Worm (Caenorhabditis elegans) whole organism, L4 larva: ENCODE results near the gene parp-2.

Experiments
- D1046.2 ChIP-seq: fragments of 200-800 bp; sonication (Bioruptor generic); IDR thresholded peaks from 2 replicates; pipeline ENCODE4 v1.3.6; 2022; ENCODE audit warnings: missing genetic modification characterization, missing compliant biosample characterization
- F44E2.7 ChIP-seq: fragments of 200-800 bp; sonication (Bioruptor generic); IDR thresholded peaks from 2 replicates; pipeline ENCODE4 v2.1.2; 2022; ENCODE audit warnings: missing genetic modification characterization, missing compliant biosample characterization
- F49E8.2 ChIP-seq: sonication (generic microtip); optimal IDR thresholded peaks from 2 replicates; lab custom pipeline; 2016; ENCODE audit warnings: missing compliant biosample characterization, mild to moderate bottlenecking, missing genetic modification characterization, borderline replicate concordance
- R02D3.7 ChIP-seq: fragments of 150-350 bp; sonication (generic microtip); optimal IDR thresholded peaks from 3 replicates; lab custom pipeline; 2014; ENCODE audit warnings: missing biosample characterization, missing genetic modification characterization
- T20F7.1 ChIP-seq: fragments of 200-800 bp; sonication (Bioruptor generic); optimal IDR thresholded peaks from 2 replicates; lab custom pipeline; 2018; ENCODE audit warnings: mild to moderate bottlenecking, missing genetic modification characterization, missing compliant biosample characterization
- ZK337.2 ChIP-seq: fragments of 200-800 bp; sonication (Bioruptor generic); IDR thresholded peaks from 2 replicates; pipeline ENCODE4 v1.3.6; 2022; ENCODE audit warnings: missing genetic modification reagents, missing genetic modification characterization, missing compliant biosample characterization
- ZK546.5 ChIP-seq, 2 experiments: sonication (generic microtip); optimal IDR thresholded peaks; 2 replicates each; lab custom pipeline; 2017; ENCODE audit warnings: missing biosample characterization in 2 of 2, missing genetic modification characterization in 2 of 2
- aha-1 ChIP-seq: fragments of 150-350 bp; peaks from one replicate; lab custom pipeline; 2014; ENCODE audit warnings: missing biosample characterization, missing genetic modification characterization
- ama-1 ChIP-seq: fragments of 150-350 bp; optimal IDR thresholded peaks from 2 replicates; lab custom pipeline; 2014; ENCODE audit warnings: inconsistent platforms, mixed read lengths
- arid-1 ChIP-seq: fragments of 200-800 bp; sonication (Bioruptor generic); conservative IDR thresholded peaks from 2 replicates; pipeline ENCODE4 v1.3.6; 2022; ENCODE audit warnings: missing genetic modification reagents, missing genetic modification characterization, missing compliant biosample characterization
- ceh-20 ChIP-seq: fragments of 200-800 bp; sonication (Bioruptor generic); IDR thresholded peaks from 2 replicates; pipeline ENCODE4 v1.3.6; 2022; ENCODE audit warnings: missing genetic modification reagents, missing genetic modification characterization, missing compliant biosample characterization
- ceh-32 ChIP-seq: sonication (generic microtip); optimal IDR thresholded peaks from 2 replicates; lab custom pipeline; 2016; ENCODE audit warnings: mild to moderate bottlenecking, missing genetic modification characterization, missing compliant biosample characterization; ENCODE audit not compliant: poor library complexity
- ceh-82 ChIP-seq: sonication (generic microtip); optimal IDR thresholded peaks from 2 replicates; lab custom pipeline; 2017; ENCODE audit warnings: missing biosample characterization, missing genetic modification characterization
- ces-1 ChIP-seq: fragments of 150-350 bp; sonication (generic microtip); optimal IDR thresholded peaks from 4 replicates; lab custom pipeline; 2014; ENCODE audit warnings: missing biosample characterization, missing genetic modification reagents, missing genetic modification characterization
- cey-2 ChIP-seq: sonication (generic microtip); optimal IDR thresholded peaks from 3 replicates; lab custom pipeline; 2017; ENCODE audit warnings: missing genetic modification characterization, mild to moderate bottlenecking, missing compliant biosample characterization, antibody characterized with exemption, borderline replicate concordance; ENCODE audit not compliant: insufficient read depth
- dmd-6 ChIP-seq: fragments of 200-800 bp; sonication (Bioruptor generic); IDR thresholded peaks from 2 replicates; pipeline ENCODE4 v1.3.6; 2022; ENCODE audit warnings: missing genetic modification reagents, missing genetic modification characterization, missing compliant biosample characterization
- dmd-9 ChIP-seq: fragments of 200-800 bp; sonication (Bioruptor generic); IDR thresholded peaks from 2 replicates; pipeline ENCODE4 v1.3.6; 2022; ENCODE audit warnings: missing genetic modification reagents, missing genetic modification characterization, missing compliant biosample characterization
- dpl-1 ChIP-seq: fragments of 150-350 bp; optimal IDR thresholded peaks from 2 replicates; lab custom pipeline; 2014; ENCODE audit warnings: missing biosample characterization, missing genetic modification reagents, missing genetic modification characterization
- dve-1 ChIP-seq: sonication (generic microtip); optimal IDR thresholded peaks from 2 replicates; lab custom pipeline; 2017; ENCODE audit warnings: antibody characterized with exemption, mild to moderate bottlenecking, missing genetic modification characterization, missing compliant biosample characterization; ENCODE audit not compliant: insufficient read depth
- egl-27 ChIP-seq: sonication (generic microtip); optimal IDR thresholded peaks from 3 replicates; lab custom pipeline; 2017; ENCODE audit warnings: missing biosample characterization, missing genetic modification reagents, missing genetic modification characterization
- gei-8 ChIP-seq: fragments of 200-800 bp; sonication (Bioruptor generic); optimal IDR thresholded peaks from 2 replicates; lab custom pipeline; 2018; ENCODE audit warnings: mild to moderate bottlenecking, missing genetic modification characterization, missing compliant biosample characterization
- hif-1 ChIP-seq, 2 experiments: sonication (generic microtip); optimal IDR thresholded peaks; 2 replicates each; lab custom pipeline; 2016 to 2017; ENCODE audit warnings: missing compliant biosample characterization in 2 of 2, missing genetic modification characterization in 2 of 2, missing genetic modification reagents in 2 of 2, missing genotype in 2 of 2, mild to moderate bottlenecking in 1 of 2
- hmg-1.1 ChIP-seq: fragments of 200-800 bp; sonication (Bioruptor generic); IDR thresholded peaks from 2 replicates; pipeline ENCODE4 v1.3.6; 2022; ENCODE audit warnings: missing genetic modification reagents, missing genetic modification characterization, missing compliant biosample characterization
- lim-7 ChIP-seq: fragments of 200-800 bp; sonication (Bioruptor generic); IDR thresholded peaks from 2 replicates; pipeline ENCODE4 v1.3.6; 2022; ENCODE audit warnings: missing genetic modification characterization, missing compliant biosample characterization
- lin-1 ChIP-seq: fragments of 200-800 bp; sonication (Bioruptor generic); IDR thresholded peaks from 2 replicates; pipeline ENCODE4 v1.3.6; 2022; ENCODE audit warnings: missing genetic modification reagents, missing genetic modification characterization, missing compliant biosample characterization
- lin-15B ChIP-seq: fragments of 150-350 bp; sonication (generic microtip); optimal IDR thresholded peaks from 3 replicates; lab custom pipeline; 2014; ENCODE audit warnings: missing biosample characterization, missing genetic modification characterization
- lin-38 ChIP-seq: fragments of 200-800 bp; sonication (Bioruptor generic); IDR thresholded peaks from 2 replicates; pipeline ENCODE4 v1.3.6; 2022; ENCODE audit warnings: missing genetic modification reagents, missing genetic modification characterization, missing compliant biosample characterization
- lsy-2 ChIP-seq, 2 experiments: fragments of 150-350 bp in 1 of 2; sonication (generic microtip) in 1 of 2; optimal IDR thresholded peaks; 2 replicates each; lab custom pipeline; 2014 to 2017; ENCODE audit warnings: missing biosample characterization in 2 of 2, missing genetic modification characterization in 2 of 2
- nhr-10 ChIP-seq: fragments of 150-350 bp; optimal IDR thresholded peaks from 2 replicates; lab custom pipeline; 2014; ENCODE audit warnings: missing biosample characterization, missing genetic modification characterization
- nhr-102 ChIP-seq: sonication (generic microtip); optimal IDR thresholded peaks from 2 replicates; lab custom pipeline; 2016; ENCODE audit warnings: mild to moderate bottlenecking, missing genetic modification characterization, moderate library complexity, missing compliant biosample characterization
- nhr-11 ChIP-seq: fragments of 150-350 bp; optimal IDR thresholded peaks from 2 replicates; lab custom pipeline; 2014; ENCODE audit warnings: missing biosample characterization, missing genetic modification characterization
- nhr-111 ChIP-seq: fragments of 200-800 bp; sonication (Bioruptor generic); optimal IDR thresholded peaks from 2 replicates; lab custom pipeline; 2018; ENCODE audit warnings: mild to moderate bottlenecking, missing genetic modification characterization, missing compliant biosample characterization
- nhr-237 ChIP-seq: sonication (generic microtip); optimal IDR thresholded peaks from 2 replicates; lab custom pipeline; 2017; ENCODE audit warnings: missing biosample characterization, missing genetic modification characterization
- nhr-48 ChIP-seq: sonication (generic microtip); optimal IDR thresholded peaks from 2 replicates; lab custom pipeline; 2016; ENCODE audit warnings: mild to moderate bottlenecking, missing genetic modification characterization, missing compliant biosample characterization
- nhr-77 ChIP-seq: fragments of 150-350 bp; optimal IDR thresholded peaks from 2 replicates; lab custom pipeline; 2014; ENCODE audit warnings: missing biosample characterization, missing genetic modification characterization
- pha-4 ChIP-seq, 2 experiments: fragments of 150-350 bp in 1 of 2; fragments of 200-800 bp in 1 of 2; sonication (Bioruptor generic) in 1 of 2; IDR thresholded peaks in 1 of 2; optimal IDR thresholded peaks in 1 of 2; 2 replicates each; pipeline versions ENCODE4 v1.3.6 to Lab custom; 2014 to 2022; ENCODE audit warnings: missing genetic modification characterization in 2 of 2, missing genetic modification reagents in 2 of 2, missing biosample characterization in 1 of 2, missing compliant biosample characterization in 1 of 2
- php-3 ChIP-seq: fragments of 200-800 bp; sonication (Bioruptor generic); IDR thresholded peaks from 2 replicates; pipeline ENCODE4 v1.3.6; 2022; ENCODE audit warnings: missing genetic modification reagents, missing genetic modification characterization, missing compliant biosample characterization
- pqm-1 ChIP-seq: sonication (generic microtip); optimal IDR thresholded peaks from 2 replicates; lab custom pipeline; 2017; ENCODE audit warnings: missing biosample characterization, missing genetic modification characterization
- set-16 ChIP-seq: fragments of 200-800 bp; sonication (Bioruptor generic); IDR thresholded peaks from 2 replicates; pipeline ENCODE4 v1.3.6; 2022; ENCODE audit warnings: missing genetic modification reagents, missing genetic modification characterization, missing compliant biosample characterization
- snpc-1.2 ChIP-seq: fragments of 200-800 bp; sonication (Bioruptor generic); IDR thresholded peaks from 2 replicates; pipeline ENCODE4 v1.3.6; 2022; ENCODE audit warnings: missing genetic modification reagents, missing genetic modification characterization, missing compliant biosample characterization
- spr-1 ChIP-seq: sonication (generic microtip); optimal IDR thresholded peaks from 2 replicates; lab custom pipeline; 2016; ENCODE audit warnings: mild to moderate bottlenecking, missing genetic modification characterization, missing compliant biosample characterization
- spr-3 ChIP-seq: fragments of 200-800 bp; sonication (Bioruptor generic); optimal IDR thresholded peaks from 2 replicates; lab custom pipeline; 2018; ENCODE audit warnings: mild to moderate bottlenecking, missing genetic modification characterization, missing compliant biosample characterization
- tag-97 ChIP-seq: fragments of 200-800 bp; sonication (Bioruptor generic); IDR thresholded peaks from 2 replicates; pipeline ENCODE4 v1.3.6; 2022; ENCODE audit warnings: missing genetic modification characterization, missing compliant biosample characterization
- tra-1 ChIP-seq: fragments of 200-800 bp; sonication (Bioruptor generic); IDR thresholded peaks from 2 replicates; pipeline ENCODE4 v1.3.6; 2022; ENCODE audit warnings: missing genetic modification reagents, missing genetic modification characterization, missing compliant biosample characterization
- unc-62 ChIP-seq, 3 experiments: fragments of 150-350 bp in 1 of 3; sonication (generic microtip); optimal IDR thresholded peaks in 2 of 3; peaks in 1 of 3; 1 replicate in 1 of 3; 2 replicates in 2 of 3; lab custom pipeline; 2014 to 2017; ENCODE audit warnings: missing biosample characterization in 3 of 3, missing genetic modification characterization in 3 of 3, missing genetic modification reagents in 3 of 3, missing genotype in 1 of 3
- zag-1 ChIP-seq: fragments of 150-350 bp; optimal IDR thresholded peaks from 2 replicates; lab custom pipeline; 2014; ENCODE audit warnings: missing biosample characterization, missing genetic modification characterization
- zfp-3 ChIP-seq: fragments of 200-800 bp; sonication (Bioruptor generic); conservative IDR thresholded peaks from 2 replicates; pipeline ENCODE4 v1.3.6; 2022; ENCODE audit warnings: missing genetic modification reagents, missing genetic modification characterization, missing compliant biosample characterization
- zip-2 ChIP-seq: fragments of 150-350 bp; optimal IDR thresholded peaks from 2 replicates; lab custom pipeline; 2014; ENCODE audit warnings: missing biosample characterization, missing genetic modification characterization
- ztf-11 ChIP-seq: fragments of 150-350 bp; optimal IDR thresholded peaks from 2 replicates; lab custom pipeline; 2014; ENCODE audit warnings: missing biosample characterization, missing genetic modification characterization

parp-2 gene

DNA sequence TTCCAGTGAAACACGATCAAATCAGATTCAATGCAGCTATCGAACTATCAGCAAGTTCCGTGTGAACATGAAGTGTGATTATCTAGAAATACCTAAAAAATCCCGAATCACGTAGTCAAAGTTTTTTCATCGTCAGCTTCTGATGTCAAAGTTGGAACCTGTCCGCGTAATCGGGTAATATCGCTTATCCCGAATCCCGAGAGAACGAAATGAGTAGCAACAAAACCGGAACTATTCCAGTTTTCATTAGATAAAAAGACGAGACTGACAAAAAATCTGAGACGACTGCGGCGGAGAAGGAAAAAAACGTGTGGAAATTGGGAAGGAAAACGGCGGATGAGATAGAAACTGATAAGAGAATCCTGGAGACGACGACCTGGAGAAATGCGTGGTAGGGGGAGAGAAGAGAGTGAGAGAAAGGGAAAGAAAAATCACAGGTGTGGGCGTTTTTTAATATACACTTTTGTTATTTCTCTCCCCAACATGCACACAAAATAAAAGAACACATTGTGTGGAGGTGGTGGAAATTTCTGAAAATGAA lies 27.2 kb downstream of the parp-2 start (continued):
- TF ChIP-seq nhr-10 (tag; lab: Kevin White, UChicago) (no peak), R02D3.7 (tag; lab: Kevin White, UChicago) (no peak), ceh-82 (no peak), ama-1 (lab: Kevin White, UChicago) (peak; percentile 6), lin-38 (GFP tag; lab: Robert Waterston, UW) (peak; percentile 7; the same call in 1 of the 2 replicates), F49E8.2 (no peak), dmd-6 (no peak), ces-1 (no peak), gei-8 (GFP tag; lab: Kevin White, UChicago) (no peak), tag-97 (no peak), hif-1 (tag; optimal IDR thresholded peaks at IDR 0.05; lab: Kevin White, UChicago) (peak in 1 of 2 experiments; percentile 0), zip-2 (tag; lab: Kevin White, UChicago) (peak; percentile 14), nhr-11 (tag; lab: Kevin White, UChicago) (peak; percentile 24), spr-3 (GFP tag; lab: Kevin White, UChicago) (no peak), tra-1 (GFP tag; lab: Robert Waterston, UW) (no peak), aha-1 (tag; lab: Kevin White, UChicago) (no peak), spr-1 (tag; lab: Kevin White, UChicago) (no peak), pha-4 (GFP tag; IDR thresholded peaks at IDR 0.05; lab: Robert Waterston, UW) (no peak), pha-4 (tag; optimal IDR thresholded peaks at IDR 0.05; lab: Kevin White, UChicago) (no peak), hmg-1.1 (GFP tag; lab: Robert Waterston, UW) (no peak; the same call in 1 of the 2 replicates), ZK546.5 (tag; optimal IDR thresholded peaks at IDR 0.05; lab: Kevin White, UChicago) (no peak), ceh-32 (tag; lab: Kevin White, UChicago) (no peak), nhr-237 (tag; lab: Kevin White, UChicago) (no peak), ZK337.2 (GFP tag; lab: Robert Waterston, UW) (no peak), egl-27 (tag; lab: Kevin White, UChicago) (no peak), pqm-1 (tag; lab: Kevin White, UChicago) (peak; percentile 41), lin-15B (tag; lab: Kevin White, UChicago) (no peak), zag-1 (tag; lab: Kevin White, UChicago) (no peak), lin-1 (GFP tag; lab: Robert Waterston, UW) (no peak), php-3 (no peak), D1046.2 (GFP tag; lab: Robert Waterston, UW) (no peak), ztf-11 (tag; lab: Kevin White, UChicago) (no peak), nhr-48 (tag; lab: Kevin White, UChicago) (peak; percentile 35), arid-1 (GFP tag; lab: Robert Waterston, UW) (no peak), set-16 (no peak), T20F7.1 (no peak), lim-7 (no peak), snpc-1.2 (GFP tag; lab: Robert Waterston, UW) (no peak), nhr-77 (tag; lab: Kevin White, UChicago) (no peak), lsy-2 (tag; optimal IDR thresholded peaks at IDR 0.05; lab: Kevin White, UChicago) (peak in 1 of 2 experiments; percentile 9), ceh-20 (GFP tag; lab: Robert Waterston, UW) (no peak), dmd-9 (no peak)

ce11 chrII:9620616-9621015 lies 27.8 kb downstream of the parp-2 start:
- TF ChIP-seq T20F7.1 (peak; percentile 65), F44E2.7 (GFP tag; lab: Robert Waterston, UW) (no peak), nhr-111 (GFP tag; lab: Kevin White, UChicago) (no peak), unc-62 (GFP tag; optimal IDR thresholded peaks at IDR 0.05 in 1 of 2; lab: Kevin White, UChicago) (no peak), unc-62 (tag; optimal IDR thresholded peaks at IDR 0.05; lab: Kevin White, UChicago) (no peak), nhr-102 (peak; percentile 12), F49E8.2 (no peak), gei-8 (GFP tag; lab: Kevin White, UChicago) (no peak), lin-1 (GFP tag; lab: Robert Waterston, UW) (0 out of 2 replicates have a peak, but pooled peaks have one; percentile 10), pqm-1 (tag; lab: Kevin White, UChicago) (no peak), zag-1 (tag; lab: Kevin White, UChicago) (no peak), dve-1 (tag; lab: Kevin White, UChicago) (no peak), cey-2 (no peak), dpl-1 (GFP tag; lab: Kevin White, UChicago) (no peak), dmd-9 (no peak), zip-2 (tag; lab: Kevin White, UChicago) (no peak), pha-4 (GFP tag; IDR thresholded peaks at IDR 0.05; lab: Robert Waterston, UW) (no peak), pha-4 (tag; optimal IDR thresholded peaks at IDR 0.05; lab: Kevin White, UChicago) (no peak), zfp-3 (GFP tag; lab: Robert Waterston, UW) (0 out of 2 replicates have a peak, but pooled peaks have one; percentile 10)
